Worm (Caenorhabditis elegans) whole organism, mixed stage, embryonic: Measurements from ENCODE around the gene C02G6.2.

Experiments used
- elt-1 ChIP-seq: sonication (generic microtip); optimal IDR thresholded peaks from 2 replicates; lab custom pipeline; 2017; ENCODE audit warnings: missing genetic modification characterization, mild to moderate bottlenecking, missing compliant biosample characterization, antibody characterized with exemption, moderate library complexity, borderline replicate concordance; ENCODE audit not compliant: insufficient read depth
- mep-1 ChIP-seq: fragments of 150-350 bp; optimal IDR thresholded peaks from 2 replicates; lab custom pipeline; 2017; ENCODE audit warnings: missing biosample characterization, missing genetic modification reagents, missing genetic modification characterization, inconsistent platforms

DNA sequence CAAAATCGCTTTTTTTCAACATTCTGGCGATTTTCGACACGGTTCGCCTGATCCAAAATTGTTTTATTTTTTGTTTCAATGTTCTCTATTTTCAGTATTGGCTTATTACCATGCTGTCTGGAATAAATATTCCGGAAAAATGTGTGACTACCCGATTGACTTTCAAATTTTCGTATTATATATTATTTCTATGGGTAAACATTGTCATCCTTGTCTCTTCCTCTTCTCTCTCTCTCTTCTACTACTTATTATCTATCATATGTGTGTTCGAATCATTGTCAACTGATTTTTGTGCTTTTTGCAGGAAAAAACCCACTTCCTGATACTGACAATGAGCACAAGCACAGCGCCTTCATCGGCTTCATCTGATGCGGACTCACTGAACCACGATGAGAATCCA lies 21.2 kb downstream of the C02G6.2 start, which contains the start of gene C04E6.7:
- no peak for TF ChIP-seq elt-1 (tag; lab: Kevin White, UChicago)
- TF ChIP-seq mep-1 (tag; lab: Kevin White, UChicago), result no peak
